Worm (Caenorhabditis elegans) whole organism, young adult: ENCODE measurements around the gene C33H5.2.

Experiments
- F39B2.1 ChIP-seq: fragments of 200-800 bp; sonication (Bioruptor generic); IDR thresholded peaks from 2 replicates; pipeline ENCODE4 v1.3.6; 2022; ENCODE audit warnings: missing genetic modification reagents, missing genetic modification characterization, missing compliant biosample characterization
- F49E8.2 ChIP-seq: sonication (generic microtip); optimal IDR thresholded peaks from 3 replicates; lab custom pipeline; 2017; ENCODE audit warnings: missing genetic modification characterization, mild to moderate bottlenecking, missing compliant biosample characterization, antibody characterized with exemption, moderate library complexity; ENCODE audit not compliant: insufficient read depth
- Y95B8A.8 ChIP-seq: fragments of 200-800 bp; sonication (Bioruptor generic); IDR thresholded peaks from 2 replicates; pipeline ENCODE4 v1.3.6; 2022; ENCODE audit warnings: missing genetic modification reagents, missing genetic modification characterization, missing compliant biosample characterization
- bed-2 ChIP-seq: fragments of 200-800 bp; sonication (Bioruptor generic); IDR thresholded peaks from 2 replicates; pipeline ENCODE4 v1.3.6; 2022; ENCODE audit warnings: missing genetic modification reagents, missing genetic modification characterization, missing compliant biosample characterization
- efl-1 ChIP-seq: fragments of 150-350 bp; optimal IDR thresholded peaks from 2 replicates; lab custom pipeline; 2014; ENCODE audit warnings: missing biosample characterization, missing genetic modification reagents, missing genetic modification characterization
- nhr-90 ChIP-seq: sonication (generic microtip); optimal IDR thresholded peaks from 2 replicates; lab custom pipeline; 2016; ENCODE audit warnings: missing genotype, mild to moderate bottlenecking, missing genetic modification characterization, missing compliant biosample characterization
- xnd-1 ChIP-seq: sonication (generic microtip); optimal IDR thresholded peaks from 2 replicates; lab custom pipeline; 2016; ENCODE audit warnings: missing genotype, missing genetic modification reagents, missing genetic modification characterization, missing compliant biosample characterization

- TF ChIP-seq Y95B8A.8 (GFP tag; lab: Robert Waterston, UW) = no peak
- no peak for TF ChIP-seq xnd-1
- TF ChIP-seq F39B2.1 (GFP tag; lab: Robert Waterston, UW) = no peak
- no peak for TF ChIP-seq bed-2
- TF ChIP-seq efl-1 (GFP tag; lab: Kevin White, UChicago) = no peak
- no peak for TF ChIP-seq F49E8.2 (tag; lab: Kevin White, UChicago)
- no peak for TF ChIP-seq nhr-90
These were observed 14.6 kb upstream of the C33H5.2 start for ce11 chrIV:7790151-7790691.
